Fruit fly (Drosophila melanogaster) whole organism, embryonic: ENCODE results near the gene snk.

ENCODE experiments used
- Abd-B ChIP-seq: fragments of 200-800 bp; sonication (Bioruptor generic); optimal IDR thresholded peaks from 2 replicates; lab custom pipeline; 2018; ENCODE audit warnings: missing biosample characterization, mild to moderate bottlenecking, missing genetic modification characterization, moderate library complexity
- Adf1 ChIP-seq: fragments of 200-800 bp; sonication (Bioruptor generic); IDR thresholded peaks from 2 replicates; pipeline ENCODE4 v1.3.6; 2022; ENCODE audit warnings: missing biosample characterization, missing genetic modification characterization
- Bgb ChIP-seq: fragments of 200-800 bp; sonication (Bioruptor generic); IDR thresholded peaks from 2 replicates; pipeline ENCODE4 v1.3.6; 2022; ENCODE audit warnings: missing biosample characterization, missing genetic modification characterization; ENCODE audit not compliant: partially characterized antibody
- CG11560 ChIP-seq: fragments of 200-800 bp; sonication (Bioruptor generic); IDR thresholded peaks from 3 replicates; pipeline ENCODE4 v1.3.6; 2022; ENCODE audit warnings: missing biosample characterization, missing genetic modification characterization
- CG11695 ChIP-seq: fragments of 200-800 bp; sonication (Bioruptor generic); IDR thresholded peaks from 3 replicates; pipeline ENCODE4 v1.3.6; 2022; ENCODE audit warnings: missing biosample characterization, missing genetic modification characterization
- CG12391 ChIP-seq: fragments of 200-800 bp; sonication (Bioruptor generic); optimal IDR thresholded peaks from 3 replicates; lab custom pipeline; 2018; ENCODE audit warnings: missing biosample characterization, mild to moderate bottlenecking, missing genetic modification characterization, moderate library complexity
- CG12942 ChIP-seq: fragments of 200-800 bp; sonication (Bioruptor generic); optimal IDR thresholded peaks from 3 replicates; lab custom pipeline; 2016; ENCODE audit warnings: missing biosample characterization, missing genetic modification characterization
- CG16813 ChIP-seq: fragments of 200-800 bp; sonication (Bioruptor generic); IDR thresholded peaks from 3 replicates; pipeline ENCODE4 v1.3.6; 2022; ENCODE audit warnings: missing biosample characterization, missing genetic modification characterization; ENCODE audit not compliant: partially characterized antibody
- CG17912 ChIP-seq: fragments of 200-800 bp; sonication (Bioruptor generic); optimal IDR thresholded peaks from 2 replicates; lab custom pipeline; 2018; ENCODE audit warnings: missing biosample characterization, mild to moderate bottlenecking, missing genetic modification characterization
- CG2116 ChIP-seq: fragments of 200-800 bp; sonication (Bioruptor generic); optimal IDR thresholded peaks from 3 replicates; lab custom pipeline; 2018; ENCODE audit warnings: missing biosample characterization, mild to moderate bottlenecking, missing genetic modification characterization
- CG2889 ChIP-seq: fragments of 200-800 bp; sonication (Bioruptor generic); IDR thresholded peaks from 3 replicates; pipeline ENCODE4 v1.3.6; 2022; ENCODE audit warnings: missing biosample characterization, missing genetic modification characterization
- CG30020 ChIP-seq: fragments of 200-800 bp; optimal IDR thresholded peaks from 2 replicates; lab custom pipeline; 2019; ENCODE audit warnings: missing biosample characterization, mild to moderate bottlenecking, missing genetic modification characterization, moderate library complexity
- CG30431 ChIP-seq: fragments of 200-800 bp; sonication (Bioruptor generic); optimal IDR thresholded peaks from 2 replicates; lab custom pipeline; 2017; ENCODE audit warnings: missing biosample characterization, missing genetic modification characterization
- CG31224 ChIP-seq: fragments of 200-800 bp; sonication (Bioruptor generic); IDR thresholded peaks from 2 replicates; pipeline ENCODE4 v1.3.6; 2022; ENCODE audit warnings: missing biosample characterization, missing genetic modification characterization
- CG42726 ChIP-seq: fragments of 200-800 bp; sonication (Bioruptor generic); IDR thresholded peaks from 2 replicates; pipeline ENCODE4 v1.3.6; 2022; ENCODE audit warnings: missing biosample characterization, missing genetic modification characterization; ENCODE audit not compliant: partially characterized antibody
- CG4424 ChIP-seq: fragments of 200-800 bp; sonication (Bioruptor generic); optimal IDR thresholded peaks from 3 replicates; lab custom pipeline; 2016; ENCODE audit warnings: missing biosample characterization, missing genetic modification characterization
- CG4707 ChIP-seq: fragments of 200-800 bp; sonication (Bioruptor generic); optimal IDR thresholded peaks from 2 replicates; lab custom pipeline; 2018; ENCODE audit warnings: missing biosample characterization, mild to moderate bottlenecking, missing genetic modification characterization, moderate library complexity
- CG4730 ChIP-seq: fragments of 200-800 bp; sonication (Bioruptor generic); IDR thresholded peaks from 2 replicates; pipeline ENCODE4 v1.3.6; 2022; ENCODE audit warnings: missing biosample characterization, missing genetic modification characterization
- CG6272 ChIP-seq: fragments of 200-800 bp; sonication (Bioruptor generic); IDR thresholded peaks from 2 replicates; pipeline ENCODE4 v1.3.6; 2022; ENCODE audit warnings: missing biosample characterization, missing genetic modification characterization
- CG8290 ChIP-seq, 3 experiments: fragments of 200-800 bp; sonication (Bioruptor generic); optimal IDR thresholded peaks; 2 replicates each; lab custom pipeline; 2016 to 2019; ENCODE audit warnings: missing biosample characterization in 3 of 3, missing genetic modification characterization in 3 of 3, mild to moderate bottlenecking in 2 of 3, moderate library complexity in 1 of 3
- CG8359 ChIP-seq: fragments of 200-800 bp; sonication (Bioruptor generic); optimal IDR thresholded peaks from 2 replicates; lab custom pipeline; 2017; ENCODE audit warnings: missing biosample characterization, mild to moderate bottlenecking, missing genetic modification characterization, borderline replicate concordance
- D ChIP-seq, 2 experiments: fragments of 200-800 bp in 1 of 2; fragments of >200 bp in 1 of 2; sonication (Bioruptor generic) in 1 of 2; optimal IDR thresholded peaks; 2 replicates in 1 of 2; 3 replicates in 1 of 2; lab custom pipeline; 2017; ENCODE audit warnings: mild to moderate bottlenecking in 1 of 2, missing biosample characterization in 1 of 2, missing genetic modification characterization in 1 of 2, missing genetic modification reagents in 1 of 2
- D19A ChIP-seq: fragments of 200-800 bp; optimal IDR thresholded peaks from 3 replicates; lab custom pipeline; 2019; ENCODE audit warnings: missing biosample characterization, mild to moderate bottlenecking, missing genetic modification characterization, moderate library complexity
- Drgx ChIP-seq: fragments of 200-800 bp; sonication (Bioruptor generic); IDR thresholded peaks from 2 replicates; pipeline ENCODE4 v1.3.6; 2022; ENCODE audit warnings: missing biosample characterization, missing genetic modification characterization
- Ets97D ChIP-seq: fragments of 200-800 bp; sonication (Bioruptor generic); optimal IDR thresholded peaks from 3 replicates; lab custom pipeline; 2016; ENCODE audit warnings: missing biosample characterization, missing genetic modification characterization
- Fer2 ChIP-seq: fragments of 200-800 bp; sonication (Bioruptor generic); optimal IDR thresholded peaks from 2 replicates; lab custom pipeline; 2018; ENCODE audit warnings: missing biosample characterization, mild to moderate bottlenecking, missing genetic modification characterization, moderate library complexity
- HLH54F ChIP-seq: fragments of 200-800 bp; sonication (Bioruptor generic); optimal IDR thresholded peaks from 3 replicates; lab custom pipeline; 2016; ENCODE audit warnings: missing biosample characterization, missing genetic modification characterization
- Jarid2 ChIP-seq: fragments of 200-800 bp; sonication (Bioruptor generic); optimal IDR thresholded peaks from 3 replicates; lab custom pipeline; 2017; ENCODE audit warnings: mild to moderate bottlenecking, missing biosample characterization, missing genetic modification reagents, missing genetic modification characterization
- Med ChIP-seq: fragments of 200-800 bp; sonication (Bioruptor generic); peaks from one replicate; lab custom pipeline; 2016; ENCODE audit warnings: missing biosample characterization, missing genetic modification characterization, mild to moderate bottlenecking, inconsistent platforms, moderate library complexity
- NC2β ChIP-seq: fragments of 200-800 bp; sonication (Bioruptor generic); optimal IDR thresholded peaks from 2 replicates; lab custom pipeline; 2016; ENCODE audit warnings: missing biosample characterization, missing genetic modification characterization
- NfI ChIP-seq: fragments of 200-800 bp; sonication (Bioruptor generic); optimal IDR thresholded peaks from 3 replicates; lab custom pipeline; 2018; ENCODE audit warnings: missing biosample characterization, mild to moderate bottlenecking, missing genetic modification characterization, moderate library complexity
- Spps ChIP-seq: fragments of 200-800 bp; sonication (Bioruptor generic); optimal IDR thresholded peaks from 2 replicates; lab custom pipeline; 2018; ENCODE audit warnings: missing biosample characterization, mild to moderate bottlenecking, missing genetic modification characterization
- Sry-β ChIP-seq: fragments of 200-800 bp; sonication (Bioruptor generic); optimal IDR thresholded peaks from 2 replicates; lab custom pipeline; 2018; ENCODE audit warnings: missing biosample characterization, mild to moderate bottlenecking, missing genetic modification characterization, moderate library complexity
- ash1 ChIP-seq: fragments of 200-800 bp; sonication (Bioruptor generic); optimal IDR thresholded peaks from 2 replicates; lab custom pipeline; 2018; ENCODE audit warnings: missing biosample characterization, mild to moderate bottlenecking, missing genetic modification characterization
- ato ChIP-seq: fragments of 200-800 bp; sonication (Bioruptor generic); IDR thresholded peaks from 2 replicates; pipeline ENCODE4 v1.3.6; 2022; ENCODE audit warnings: missing biosample characterization, missing genetic modification characterization; ENCODE audit not compliant: partially characterized antibody
- gt ChIP-seq: fragments of 200-800 bp; sonication (Bioruptor generic); IDR thresholded peaks from 2 replicates; pipeline ENCODE4 v1.3.6; 2022; ENCODE audit warnings: missing biosample characterization, missing genetic modification characterization
- hbn ChIP-seq: fragments of 200-800 bp; sonication (Bioruptor generic); IDR thresholded peaks from 2 replicates; pipeline ENCODE4 v1.3.6; 2022; ENCODE audit warnings: missing biosample characterization, missing genetic modification characterization; ENCODE audit not compliant: partially characterized antibody
- lola ChIP-seq, 3 experiments: fragments of >200 bp in 2 of 3; fragments of 200-800 bp in 1 of 3; sonication (Bioruptor generic) in 1 of 3; optimal IDR thresholded peaks; 2 replicates each; lab custom pipeline; 2017 to 2019; ENCODE audit warnings: missing biosample characterization in 3 of 3, missing genetic modification characterization in 3 of 3, mild to moderate bottlenecking in 1 of 3, moderate library complexity in 1 of 3
- pan ChIP-seq, 4 experiments: fragments of >200 bp in 3 of 4; fragments of 200-800 bp in 1 of 4; sonication (Bioruptor generic) in 1 of 4; optimal IDR thresholded peaks in 3 of 4; IDR thresholded peaks in 1 of 4; 2 replicates each; pipeline versions ENCODE4 v1.3.6 to Lab custom; 2017 to 2022; ENCODE audit warnings: missing biosample characterization in 2 of 4, missing genetic modification characterization in 2 of 4, mixed read lengths in 1 of 4
- psq ChIP-seq: fragments of 200-800 bp; sonication (Bioruptor generic); optimal IDR thresholded peaks from 2 replicates; lab custom pipeline; 2017; ENCODE audit warnings: missing biosample characterization, missing genetic modification characterization
- ranshi ChIP-seq: fragments of 200-800 bp; sonication (Bioruptor generic); IDR thresholded peaks from 2 replicates; pipeline ENCODE4 v1.3.6; 2022; ENCODE audit warnings: missing biosample characterization, missing genetic modification characterization
- sug ChIP-seq: fragments of 200-800 bp; optimal IDR thresholded peaks from 2 replicates; lab custom pipeline; 2019; ENCODE audit warnings: missing biosample characterization, mild to moderate bottlenecking, missing genetic modification characterization, moderate library complexity
- tll ChIP-seq, 2 experiments: fragments of 200-800 bp in 1 of 2; fragments of >200 bp in 1 of 2; sonication (Bioruptor generic) in 1 of 2; optimal IDR thresholded peaks; 2 replicates each; lab custom pipeline; 2017 to 2019; ENCODE audit warnings: missing biosample characterization in 2 of 2, missing genetic modification characterization in 2 of 2, mild to moderate bottlenecking in 1 of 2, moderate library complexity in 1 of 2
- unc-4 ChIP-seq: fragments of 200-800 bp; sonication (Bioruptor generic); IDR thresholded peaks from 2 replicates; pipeline ENCODE4 v1.3.6; 2022; ENCODE audit warnings: missing biosample characterization, missing genetic modification characterization; ENCODE audit not compliant: partially characterized antibody
- vnd ChIP-seq: fragments of 200-800 bp; sonication (Bioruptor generic); IDR thresholded peaks from 3 replicates; pipeline ENCODE4 v1.3.6; 2022; ENCODE audit warnings: missing biosample characterization, missing genetic modification characterization; ENCODE audit not compliant: partially characterized antibody
- zfh1 ChIP-seq: fragments of 200-800 bp; sonication (Bioruptor generic); IDR thresholded peaks from 3 replicates; pipeline ENCODE4 v1.3.6; 2022; ENCODE audit warnings: missing biosample characterization, missing genetic modification characterization
- zfh2 ChIP-seq: fragments of 200-800 bp; sonication (Bioruptor generic); optimal IDR thresholded peaks from 2 replicates; lab custom pipeline; 2016; ENCODE audit warnings: missing biosample characterization, missing genetic modification characterization

Gene snk

DNA sequence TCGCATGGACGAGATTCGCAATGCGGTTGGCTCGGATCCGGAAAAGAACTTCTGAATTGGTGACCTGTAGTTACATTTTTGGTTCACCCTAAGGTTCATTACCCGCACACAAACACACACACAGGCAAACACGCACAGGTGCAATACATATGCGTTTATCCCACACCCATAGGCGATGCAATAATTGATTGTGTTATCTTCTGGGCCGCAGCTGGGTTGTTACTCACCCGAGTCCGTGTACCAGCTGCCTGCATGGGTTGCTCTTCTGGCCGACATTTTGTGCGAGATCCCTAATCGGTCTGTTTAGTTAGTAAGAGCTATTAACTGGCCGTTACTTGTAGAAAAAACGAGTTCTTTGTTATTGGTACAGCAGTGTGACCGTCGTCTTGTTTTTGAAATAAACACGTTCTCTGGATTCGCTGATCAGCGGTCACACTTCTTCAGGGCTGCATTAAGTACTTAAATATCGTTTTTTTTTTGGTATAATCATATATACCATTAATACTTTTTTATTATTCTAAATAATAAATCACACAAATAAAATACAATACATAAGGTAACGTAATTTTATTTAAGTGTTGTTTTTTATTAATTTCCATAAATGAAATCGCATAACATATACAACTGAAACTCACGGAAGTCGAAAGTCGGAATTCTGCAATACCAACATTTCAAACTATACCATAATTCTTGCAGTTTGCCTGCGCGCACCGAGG is 31.5 kb downstream of the snk start, which contains the start of gene CG8031 (continued):
- TF ChIP-seq hbn (GFP tag; lab: Robert Waterston, UW) (no peak), CG2889 (GFP tag; lab: Robert Waterston, UW) (no peak), CG42726 (no peak), D (optimal IDR thresholded peaks at IDR 0.05; lab: Kevin White, UChicago) (no peak), D (GFP tag; optimal IDR thresholded peaks at IDR 0.05; lab: Kevin White, UChicago) (no peak), CG30431 (GFP tag; lab: Kevin White, UChicago) (no peak), unc-4 (no peak), CG4730 (no peak), CG12942 (GFP tag; lab: Kevin White, UChicago) (no peak), CG17912 (GFP tag; lab: Kevin White, UChicago) (no peak), CG6272 (GFP tag; lab: Robert Waterston, UW) (no peak), Spps (tag; lab: Kevin White, UChicago) (no peak), CG30020 (tag; lab: Kevin White, UChicago) (peak; percentile 27), pan (optimal IDR thresholded peaks at IDR 0.05; lab: Kevin White, UChicago) (no peak), pan (GFP tag; optimal IDR thresholded peaks at IDR 0.05 in 1 of 2, IDR thresholded peaks at IDR 0.05 in 1 of 2) (no peak), vnd (GFP tag; lab: Robert Waterston, UW) (no peak), lola (GFP tag; optimal IDR thresholded peaks at IDR 0.05; lab: Kevin White, UChicago) (peak in 1 of 3 experiments; percentile 14), CG4707 (GFP tag; lab: Kevin White, UChicago) (no peak), Jarid2 (GFP tag; lab: Kevin White, UChicago) (no peak), CG16813 (GFP tag; lab: Robert Waterston, UW) (no peak), psq (GFP tag; lab: Kevin White, UChicago) (no peak), Bgb (GFP tag; lab: Robert Waterston, UW) (0 out of 2 replicates have a peak, but pooled peaks have one; percentile 17), ato (GFP tag; lab: Robert Waterston, UW) (no peak), HLH54F (GFP tag; lab: Kevin White, UChicago) (no peak), CG12391 (tag; lab: Kevin White, UChicago) (peak; percentile 41), CG31224 (no peak), NfI (GFP tag; lab: Kevin White, UChicago) (no peak), Sry-β (GFP tag; lab: Kevin White, UChicago) (no peak), Med (GFP tag; lab: Kevin White, UChicago) (no peak), CG11695 (GFP tag; lab: Robert Waterston, UW) (no peak), Drgx (no peak), D19A (tag; lab: Kevin White, UChicago) (no peak), zfh2 (GFP tag; lab: Kevin White, UChicago) (no peak), zfh1 (GFP tag; lab: Robert Waterston, UW) (0 out of 3 replicates have a peak, but pooled peaks have one; percentile 16), Abd-B (no peak), CG4424 (GFP tag; lab: Kevin White, UChicago) (no peak), CG11560 (tag; lab: Robert Waterston, UW) (no peak), NC2β (GFP tag; lab: Kevin White, UChicago) (no peak), ranshi (no peak), tll (GFP tag; optimal IDR thresholded peaks at IDR 0.05; lab: Kevin White, UChicago) (peak in 1 of 2 experiments; percentile 5), Fer2 (tag; lab: Kevin White, UChicago) (no peak), Ets97D (GFP tag; lab: Kevin White, UChicago) (peak; percentile 16), sug (no peak), CG2116 (peak; percentile 70), CG8359 (GFP tag; lab: Kevin White, UChicago) (no peak), ash1 (GFP tag; lab: Kevin White, UChicago) (no peak), gt (no peak), Adf1 (no peak), CG8290 (GFP tag; optimal IDR thresholded peaks at IDR 0.05; lab: Kevin White, UChicago) (no peak), CG8290 (tag; optimal IDR thresholded peaks at IDR 0.05; lab: Kevin White, UChicago) (no peak)
